Fruit fly (Drosophila melanogaster) whole organism, embryonic: ENCODE data around the gene Pis.

Experiments
- Atf6 ChIP-seq: fragments of 200-800 bp; sonication (Bioruptor generic); IDR thresholded peaks from 2 replicates; pipeline ENCODE4 v1.3.6; 2022; ENCODE audit warnings: missing biosample characterization, missing genetic modification characterization
- Bdp1 ChIP-seq: fragments of 200-800 bp; sonication (Bioruptor generic); optimal IDR thresholded peaks from 3 replicates; lab custom pipeline; 2016; ENCODE audit warnings: missing biosample characterization, missing genetic modification characterization
- CG10654 ChIP-seq: fragments of 200-800 bp; sonication (Bioruptor generic); optimal IDR thresholded peaks from 2 replicates; lab custom pipeline; 2016; ENCODE audit warnings: missing biosample characterization, missing genetic modification characterization
- CG10979 ChIP-seq: fragments of 200-800 bp; sonication (Bioruptor generic); optimal IDR thresholded peaks from 2 replicates; lab custom pipeline; 2018; ENCODE audit warnings: missing biosample characterization, mild to moderate bottlenecking, missing genetic modification characterization, moderate library complexity
- CG11504 ChIP-seq: fragments of 200-800 bp; sonication (Bioruptor generic); optimal IDR thresholded peaks from 3 replicates; lab custom pipeline; 2019; ENCODE audit warnings: missing biosample characterization, mild to moderate bottlenecking, missing genetic modification characterization, moderate library complexity
- CG12769 ChIP-seq: fragments of 200-800 bp; sonication (Bioruptor generic); optimal IDR thresholded peaks from 2 replicates; lab custom pipeline; 2019; ENCODE audit warnings: missing biosample characterization, mild to moderate bottlenecking, missing genetic modification characterization, moderate library complexity
- CG12942 ChIP-seq: fragments of 200-800 bp; sonication (Bioruptor generic); optimal IDR thresholded peaks from 3 replicates; lab custom pipeline; 2016; ENCODE audit warnings: missing biosample characterization, missing genetic modification characterization
- CG13424 ChIP-seq: fragments of 200-800 bp; sonication (Bioruptor generic); optimal IDR thresholded peaks from 2 replicates; lab custom pipeline; 2019; ENCODE audit warnings: missing biosample characterization, mild to moderate bottlenecking, missing genetic modification characterization, moderate library complexity
- CG17328 ChIP-seq: fragments of 200-800 bp; sonication (Bioruptor generic); IDR thresholded peaks from 2 replicates; pipeline ENCODE4 v1.3.6; 2022; ENCODE audit warnings: missing biosample characterization, missing genetic modification characterization
- CG17361 ChIP-seq: fragments of 200-800 bp; sonication (Bioruptor generic); IDR thresholded peaks from 3 replicates; pipeline ENCODE4 v1.3.6; 2022; ENCODE audit warnings: missing biosample characterization, missing genetic modification characterization
- CG30020 ChIP-seq: fragments of 200-800 bp; optimal IDR thresholded peaks from 2 replicates; lab custom pipeline; 2019; ENCODE audit warnings: missing biosample characterization, mild to moderate bottlenecking, missing genetic modification characterization, moderate library complexity
- CG31224 ChIP-seq: fragments of 200-800 bp; sonication (Bioruptor generic); IDR thresholded peaks from 2 replicates; pipeline ENCODE4 v1.3.6; 2022; ENCODE audit warnings: missing biosample characterization, missing genetic modification characterization
- CG34376 ChIP-seq: fragments of 200-800 bp; sonication (Bioruptor generic); optimal IDR thresholded peaks from 2 replicates; lab custom pipeline; 2018; ENCODE audit warnings: missing biosample characterization, mild to moderate bottlenecking, missing genetic modification characterization
- CG3995 ChIP-seq: fragments of 200-800 bp; sonication (Bioruptor generic); optimal IDR thresholded peaks from 3 replicates; lab custom pipeline; 2016; ENCODE audit warnings: missing biosample characterization, missing genetic modification characterization
- CG4707 ChIP-seq: fragments of 200-800 bp; sonication (Bioruptor generic); optimal IDR thresholded peaks from 2 replicates; lab custom pipeline; 2018; ENCODE audit warnings: missing biosample characterization, mild to moderate bottlenecking, missing genetic modification characterization, moderate library complexity
- CG4820 ChIP-seq: fragments of 200-800 bp; sonication (Bioruptor generic); optimal IDR thresholded peaks from 3 replicates; lab custom pipeline; 2016; ENCODE audit warnings: missing biosample characterization, missing genetic modification characterization
- CG5180 ChIP-seq: fragments of 200-800 bp; sonication (Bioruptor generic); optimal IDR thresholded peaks from 3 replicates; lab custom pipeline; 2017; ENCODE audit warnings: missing biosample characterization, missing genetic modification characterization, mild to moderate bottlenecking, moderate library complexity, missing genetic modification reagents
- CG6813 ChIP-seq: fragments of 200-800 bp; sonication (Bioruptor generic); optimal IDR thresholded peaks from 2 replicates; lab custom pipeline; 2017; ENCODE audit warnings: missing biosample characterization, missing genetic modification characterization, mild to moderate bottlenecking, moderate library complexity, missing genetic modification reagents
- CHES-1-like ChIP-seq: fragments of 200-800 bp; sonication (Bioruptor generic); optimal IDR thresholded peaks from 2 replicates; lab custom pipeline; 2016; ENCODE audit warnings: missing biosample characterization, missing genetic modification characterization
- Doc2 ChIP-seq: fragments of 200-800 bp; sonication (Bioruptor generic); IDR thresholded peaks from 2 replicates; pipeline ENCODE4 v1.3.6; 2022; ENCODE audit warnings: missing biosample characterization, missing genetic modification characterization
- Dref ChIP-seq: fragments of 200-800 bp; sonication (Bioruptor generic); IDR thresholded peaks from 2 replicates; pipeline ENCODE4 v1.3.6; 2022; ENCODE audit warnings: missing biosample characterization, missing genetic modification characterization
- HmgD ChIP-seq: fragments of 200-800 bp; sonication (Bioruptor generic); optimal IDR thresholded peaks from 3 replicates; lab custom pipeline; 2016; ENCODE audit warnings: missing biosample characterization, missing genetic modification characterization
- MESR4 ChIP-seq: fragments of 200-800 bp; sonication (Bioruptor generic); optimal IDR thresholded peaks from 2 replicates; lab custom pipeline; 2018; ENCODE audit warnings: missing biosample characterization, mild to moderate bottlenecking, missing genetic modification characterization, moderate library complexity
- MTF-1 ChIP-seq: fragments of 200-800 bp; sonication (Bioruptor generic); optimal IDR thresholded peaks from 2 replicates; lab custom pipeline; 2018; ENCODE audit warnings: missing biosample characterization, mild to moderate bottlenecking, missing genetic modification characterization, borderline replicate concordance
- Myb ChIP-seq: fragments of 200-800 bp; sonication (Bioruptor generic); optimal IDR thresholded peaks from 2 replicates; lab custom pipeline; 2016; ENCODE audit warnings: missing biosample characterization, missing genetic modification characterization
- Optix ChIP-seq: fragments of 200-800 bp; sonication (Bioruptor generic); IDR thresholded peaks from 3 replicates; pipeline ENCODE4 v1.3.6; 2022; ENCODE audit warnings: missing biosample characterization, missing genetic modification characterization
- Ravus ChIP-seq: fragments of 200-800 bp; sonication (Bioruptor generic); IDR thresholded peaks from 2 replicates; pipeline ENCODE4 v1.3.6; 2022; ENCODE audit warnings: missing biosample characterization, missing genetic modification characterization
- aop ChIP-seq: fragments of 200-800 bp; sonication (Bioruptor generic); IDR thresholded peaks from 2 replicates; pipeline ENCODE4 v1.3.6; 2022; ENCODE audit warnings: missing biosample characterization, missing genetic modification characterization
- bowl ChIP-seq: fragments of 200-800 bp; sonication (Bioruptor generic); IDR thresholded peaks from 2 replicates; pipeline ENCODE4 v1.3.6; 2022; ENCODE audit warnings: missing biosample characterization, missing genetic modification characterization
- chinmo ChIP-seq: fragments of 200-800 bp; sonication (Bioruptor generic); IDR thresholded peaks from 4 replicates; pipeline ENCODE4 v1.3.6; 2022; ENCODE audit warnings: missing biosample characterization, missing genetic modification characterization; ENCODE audit not compliant: partially characterized antibody
- chm ChIP-seq: fragments of 200-800 bp; sonication (Bioruptor generic); IDR thresholded peaks from 2 replicates; pipeline ENCODE4 v1.3.6; 2022; ENCODE audit warnings: missing biosample characterization, missing genetic modification characterization
- dysf ChIP-seq: fragments of 200-800 bp; sonication (Bioruptor generic); IDR thresholded peaks from 3 replicates; pipeline ENCODE4 v1.3.6; 2022; ENCODE audit warnings: missing biosample characterization, missing genetic modification characterization
- ems ChIP-seq: fragments of 200-800 bp; sonication (Bioruptor generic); optimal IDR thresholded peaks from 3 replicates; lab custom pipeline; 2016; ENCODE audit warnings: missing biosample characterization, missing genetic modification characterization
- en ChIP-seq: fragments of 200-800 bp; sonication (Bioruptor generic); optimal IDR thresholded peaks from 2 replicates; lab custom pipeline; 2016; ENCODE audit warnings: missing biosample characterization, missing genetic modification characterization
- exex ChIP-seq: fragments of 200-800 bp; sonication (Bioruptor generic); optimal IDR thresholded peaks from 4 replicates; lab custom pipeline; 2018; ENCODE audit warnings: missing biosample characterization, mild to moderate bottlenecking, missing genetic modification characterization, moderate library complexity
- eyg ChIP-seq: fragments of 200-800 bp; sonication (Bioruptor generic); optimal IDR thresholded peaks from 3 replicates; lab custom pipeline; 2016; ENCODE audit warnings: missing biosample characterization, missing genetic modification characterization
- fd3F ChIP-seq: fragments of 200-800 bp; sonication (Bioruptor generic); optimal IDR thresholded peaks from 2 replicates; lab custom pipeline; 2018; ENCODE audit warnings: missing biosample characterization, mild to moderate bottlenecking, missing genetic modification characterization, moderate library complexity
- fru ChIP-seq: fragments of >200 bp; optimal IDR thresholded peaks from 2 replicates; lab custom pipeline; 2017
- gfzf ChIP-seq: fragments of 200-800 bp; sonication (Bioruptor generic); optimal IDR thresholded peaks from 2 replicates; lab custom pipeline; 2016; ENCODE audit warnings: missing biosample characterization, mild to moderate bottlenecking, missing genetic modification characterization, moderate library complexity
- hkb ChIP-seq, 2 experiments: fragments of 200-800 bp in 1 of 2; fragments of >200 bp in 1 of 2; sonication (Bioruptor generic) in 1 of 2; IDR thresholded peaks in 1 of 2; optimal IDR thresholded peaks in 1 of 2; 2 replicates each; pipeline versions ENCODE4 v1.3.6 to Lab custom; 2017 to 2022; ENCODE audit warnings: missing biosample characterization in 1 of 2, missing genetic modification characterization in 1 of 2
- hth ChIP-seq: fragments of >200 bp; optimal IDR thresholded peaks from 2 replicates; lab custom pipeline; 2017; ENCODE audit warnings: inconsistent platforms
- mirr ChIP-seq: fragments of 200-800 bp; sonication (Bioruptor generic); optimal IDR thresholded peaks from 3 replicates; lab custom pipeline; 2018; ENCODE audit warnings: missing biosample characterization, mild to moderate bottlenecking, missing genetic modification characterization
- nom ChIP-seq: fragments of 200-800 bp; sonication (Bioruptor generic); optimal IDR thresholded peaks from 2 replicates; lab custom pipeline; 2017; ENCODE audit warnings: missing biosample characterization, missing genetic modification characterization, mild to moderate bottlenecking, moderate library complexity, missing genetic modification reagents
- org-1 ChIP-seq: fragments of 200-800 bp; sonication (Bioruptor generic); optimal IDR thresholded peaks from 2 replicates; lab custom pipeline; 2017; ENCODE audit warnings: missing biosample characterization, missing genetic modification characterization
- pita ChIP-seq: fragments of 200-800 bp; sonication (Bioruptor generic); optimal IDR thresholded peaks from 2 replicates; lab custom pipeline; 2017; ENCODE audit warnings: missing biosample characterization, mild to moderate bottlenecking, missing genetic modification characterization
- scrt ChIP-seq: fragments of 200-800 bp; sonication (Bioruptor generic); optimal IDR thresholded peaks from 2 replicates; lab custom pipeline; 2018; ENCODE audit warnings: missing biosample characterization, mild to moderate bottlenecking, missing genetic modification characterization, moderate library complexity
- sim ChIP-seq: fragments of 200-800 bp; sonication (Bioruptor generic); IDR thresholded peaks from 2 replicates; pipeline ENCODE4 v1.3.6; 2022; ENCODE audit warnings: missing biosample characterization, missing genetic modification characterization
- ssp ChIP-seq: fragments of 200-800 bp; sonication (Bioruptor generic); IDR thresholded peaks from 2 replicates; pipeline ENCODE4 v1.3.6; 2022; ENCODE audit warnings: missing biosample characterization, missing genetic modification characterization
- twi ChIP-seq: fragments of 200-800 bp; optimal IDR thresholded peaks from 2 replicates; lab custom pipeline; 2019; ENCODE audit warnings: missing biosample characterization, mild to moderate bottlenecking, missing genetic modification characterization, moderate library complexity
- tx ChIP-seq: fragments of 200-800 bp; sonication (Bioruptor generic); optimal IDR thresholded peaks from 2 replicates; lab custom pipeline; 2016; ENCODE audit warnings: missing biosample characterization, missing genetic modification characterization
- vnd ChIP-seq: fragments of 200-800 bp; sonication (Bioruptor generic); IDR thresholded peaks from 3 replicates; pipeline ENCODE4 v1.3.6; 2022; ENCODE audit warnings: missing biosample characterization, missing genetic modification characterization; ENCODE audit not compliant: partially characterized antibody

Pis gene

DNA sequence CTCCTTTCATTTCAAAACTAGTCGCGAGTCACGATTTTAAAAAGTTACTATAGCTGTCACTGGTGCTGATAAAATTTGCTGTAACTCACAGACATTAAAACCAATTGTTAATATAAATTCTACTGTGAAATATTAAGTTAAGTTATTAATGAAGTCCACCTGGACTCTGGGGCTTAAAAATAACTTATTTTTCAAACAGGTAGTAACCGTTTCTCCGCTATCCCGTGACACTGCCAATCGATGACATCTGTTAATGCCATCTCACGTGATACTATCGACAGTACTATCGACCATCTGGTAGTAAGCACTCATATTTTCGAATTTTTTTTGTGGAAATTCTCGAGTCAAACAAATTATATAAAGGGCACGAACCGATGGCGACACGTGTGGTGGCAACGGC, 30.4 kb upstream of the Pis start, which contains the start of the genes CG12379 and MagR (continued):
- TF ChIP-seq CG17328 (GFP tag; lab: Robert Waterston, UW): no peak
- TF ChIP-seq ems (GFP tag; lab: Kevin White, UChicago): peak; percentile 39
- TF ChIP-seq CG11504: no peak
- peak; percentile 24 for TF ChIP-seq gfzf (GFP tag; lab: Kevin White, UChicago)
- TF ChIP-seq Myb (GFP tag; lab: Kevin White, UChicago): peak; percentile 75
- TF ChIP-seq MESR4 (GFP tag; lab: Kevin White, UChicago): no peak
- TF ChIP-seq sim: no peak
- TF ChIP-seq CG12769 (tag; lab: Kevin White, UChicago): no peak
- TF ChIP-seq dysf (GFP tag; lab: Robert Waterston, UW): peak; percentile 56; the same call in 1 of the 3 replicates
- no peak for TF ChIP-seq chm (GFP tag; lab: Robert Waterston, UW)
- TF ChIP-seq hth (lab: Kevin White, UChicago): no peak
- no peak for TF ChIP-seq org-1 (GFP tag; lab: Kevin White, UChicago)
- peak; percentile 30 for TF ChIP-seq CG10979 (tag; lab: Kevin White, UChicago)
- 0 out of 2 replicates have a peak, but pooled peaks have one; percentile 46 for TF ChIP-seq ssp (GFP tag; lab: Robert Waterston, UW)
- TF ChIP-seq CG4707 (GFP tag; lab: Kevin White, UChicago): no peak
- TF ChIP-seq CG30020 (tag; lab: Kevin White, UChicago): peak; percentile 75
- TF ChIP-seq eyg (GFP tag; lab: Kevin White, UChicago): no peak
- TF ChIP-seq pita: no peak
- peak; percentile 75 for TF ChIP-seq vnd (GFP tag; lab: Robert Waterston, UW)
- TF ChIP-seq HmgD: peak; percentile 9
- TF ChIP-seq en (GFP tag; lab: Kevin White, UChicago): no peak
- no peak for TF ChIP-seq Ravus (GFP tag; lab: Robert Waterston, UW)
- peak; percentile 3 for TF ChIP-seq CG12942 (GFP tag; lab: Kevin White, UChicago)
- TF ChIP-seq Doc2 (GFP tag; lab: Robert Waterston, UW): no peak
- peak; percentile 42 for TF ChIP-seq Bdp1 (GFP tag; lab: Kevin White, UChicago)
- peak; percentile 76 for TF ChIP-seq twi (tag; lab: Kevin White, UChicago)
- TF ChIP-seq CG17361 (GFP tag; lab: Robert Waterston, UW): peak; percentile 83
- no peak for TF ChIP-seq exex (tag; lab: Kevin White, UChicago)
- peak; percentile 48 for TF ChIP-seq CHES-1-like (GFP tag; lab: Kevin White, UChicago)
- peak; percentile 49; the same call in 1 of the 2 replicates for TF ChIP-seq CG31224 (GFP tag; lab: Robert Waterston, UW)
- no peak for TF ChIP-seq MTF-1
- no peak for TF ChIP-seq aop (GFP tag; lab: Robert Waterston, UW)
- TF ChIP-seq bowl (GFP tag; lab: Robert Waterston, UW): no peak
- TF ChIP-seq Atf6 (GFP tag; lab: Robert Waterston, UW): peak; percentile 59; the same call in 1 of the 2 replicates
- no peak for TF ChIP-seq fru (lab: Kevin White, UChicago)
- TF ChIP-seq CG3995 (GFP tag; lab: Kevin White, UChicago): peak; percentile 100
- no peak for TF ChIP-seq hkb (optimal IDR thresholded peaks at IDR 0.05; lab: Kevin White, UChicago)
- TF ChIP-seq hkb (GFP tag; IDR thresholded peaks at IDR 0.05; lab: Robert Waterston, UW): no peak
- TF ChIP-seq CG10654: no peak
- 0 out of 4 replicates have a peak, but pooled peaks have one; percentile 67 for TF ChIP-seq chinmo (GFP tag; lab: Robert Waterston, UW)
- TF ChIP-seq CG34376: peak; percentile 77
- TF ChIP-seq CG13424: peak; percentile 71
- no peak for TF ChIP-seq CG5180 (GFP tag; lab: Kevin White, UChicago)
- peak; percentile 24 for TF ChIP-seq mirr (GFP tag; lab: Kevin White, UChicago)
- TF ChIP-seq Dref (GFP tag; lab: Robert Waterston, UW): peak; percentile 69
- TF ChIP-seq nom (GFP tag; lab: Kevin White, UChicago): peak; percentile 28
- no peak for TF ChIP-seq CG6813 (GFP tag; lab: Kevin White, UChicago)
- TF ChIP-seq fd3F (GFP tag; lab: Kevin White, UChicago): no peak
- no peak for TF ChIP-seq scrt
- no peak for TF ChIP-seq CG4820 (GFP tag; lab: Kevin White, UChicago)
- TF ChIP-seq Optix (GFP tag; lab: Robert Waterston, UW): no peak
- peak; percentile 67 for TF ChIP-seq tx (GFP tag; lab: Kevin White, UChicago)
